Fruit fly (Drosophila melanogaster): Measurements from ENCODE around the gene CG33784.

DNA sequence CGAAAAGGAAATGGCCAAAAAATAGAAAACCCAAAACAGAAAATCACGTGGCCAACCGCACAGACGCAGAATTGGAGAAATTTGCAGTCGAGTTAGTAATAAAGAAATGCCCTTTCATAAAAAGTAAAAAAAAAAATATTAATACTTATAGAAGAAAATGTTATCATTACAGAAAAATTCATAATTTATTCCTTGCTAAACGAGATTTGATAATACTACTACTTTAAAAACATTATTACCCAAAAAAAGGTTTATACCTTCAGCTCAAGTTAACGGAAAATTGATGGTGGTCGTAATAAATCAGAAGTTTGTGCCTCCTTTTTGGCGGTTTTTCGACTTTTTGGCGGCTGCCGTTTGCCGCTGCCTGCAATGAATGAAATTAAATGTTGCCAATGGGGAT, 39.3 kb upstream of the CG33784 start:
- TF ChIP-seq tj (GFP tag; optimal IDR thresholded peaks at IDR 0.05) (no peak), cnc (optimal IDR thresholded peaks at IDR 0.05) (no peak), bab1 (GFP tag; optimal IDR thresholded peaks at IDR 0.05) (no peak), CG5204 (GFP tag; optimal IDR thresholded peaks at IDR 0.05) (no peak), Mnt (GFP tag; optimal IDR thresholded peaks at IDR 0.05) (no peak), Hr96 (GFP tag; optimal IDR thresholded peaks at IDR 0.05) (no peak), kay (GFP tag; ENCODE audit: borderline replicate concordance) (no peak), toe (GFP tag; optimal IDR thresholded peaks at IDR 0.05) (no peak), CG11617 (GFP tag; optimal IDR thresholded peaks at IDR 0.05) (no peak), CG14711 (tag; optimal IDR thresholded peaks at IDR 0.05) (no peak)
